Worm (Caenorhabditis elegans): Measurements from ENCODE around the gene F46F5.13.

- no peak for TF ChIP-seq mbf-1 (tag; optimal IDR thresholded peaks at IDR 0.05)
- no peak for TF ChIP-seq elt-1 (tag; optimal IDR thresholded peaks at IDR 0.05)
- no peak for TF ChIP-seq ztf-4 (tag; optimal IDR thresholded peaks at IDR 0.05)
- no peak for TF ChIP-seq fos-1 (tag; optimal IDR thresholded peaks at IDR 0.05)
- TF ChIP-seq C34F6.9 (tag; optimal IDR thresholded peaks at IDR 0.05): no peak
- TF ChIP-seq nhr-21 (tag; optimal IDR thresholded peaks at IDR 0.05): no peak
- TF ChIP-seq ama-1 (optimal IDR thresholded peaks at IDR 0.05): no peak
- no peak for TF ChIP-seq unc-62 (GFP tag; optimal IDR thresholded peaks at IDR 0.05)
- TF ChIP-seq lsy-2 (tag; optimal IDR thresholded peaks at IDR 0.05): no peak
- no peak for TF ChIP-seq unc-55 (GFP tag; optimal IDR thresholded peaks at IDR 0.05)
- no peak for TF ChIP-seq mdl-1 (tag; optimal IDR thresholded peaks at IDR 0.05)
- no peak for TF ChIP-seq lin-39 (tag; optimal IDR thresholded peaks at IDR 0.05)
Observed at ce11 chrII:788139-788538, 15.0 kb upstream of the F46F5.13 start, which contains the start of gene F46F5.15.

All from whole organism, L2 larva.